Worm (Caenorhabditis elegans): ENCODE data around the gene T23E7.2.

DNA sequence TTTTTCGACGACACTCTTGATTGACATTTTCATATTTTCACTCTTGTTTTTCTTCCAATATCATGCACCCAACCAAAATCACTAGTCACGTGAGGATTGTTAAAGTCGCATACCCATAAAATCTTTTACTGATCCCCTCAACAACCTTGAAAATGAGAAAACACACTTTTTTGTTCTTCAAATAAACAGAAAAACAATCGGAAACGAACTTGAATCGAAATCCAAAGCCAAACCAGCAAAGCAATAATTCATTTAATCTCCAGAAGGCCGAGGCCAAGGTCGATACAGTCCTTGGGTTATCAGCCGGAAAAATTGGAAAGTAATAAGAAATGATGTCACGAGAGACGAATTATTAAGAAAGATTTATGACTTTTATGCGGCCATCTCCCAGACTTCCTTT, 27.0 kb upstream of the T23E7.2 start:
- TF ChIP-seq ztf-11 (tag; optimal IDR thresholded peaks at IDR 0.05), result no peak
- no peak for TF ChIP-seq ceh-43 (GFP tag; optimal IDR thresholded peaks at IDR 0.05)
- TF ChIP-seq unc-62 (GFP tag; optimal IDR thresholded peaks at IDR 0.05), result no peak
- no peak for TF ChIP-seq elt-3 (tag; optimal IDR thresholded peaks at IDR 0.05)
- TF ChIP-seq sem-2 (GFP tag; optimal IDR thresholded peaks at IDR 0.05), result no peak
- no peak for TF ChIP-seq nhr-28 (tag; optimal IDR thresholded peaks at IDR 0.05)
- no peak for TF ChIP-seq zip-8 (tag; optimal IDR thresholded peaks at IDR 0.05)
- TF ChIP-seq snpc-4 (tag; optimal IDR thresholded peaks at IDR 0.05), result no peak
- TF ChIP-seq ceh-83 (GFP tag; optimal IDR thresholded peaks at IDR 0.05), result no peak
